Worm (Caenorhabditis elegans): ENCODE results near the gene F21A3.3.

DNA sequence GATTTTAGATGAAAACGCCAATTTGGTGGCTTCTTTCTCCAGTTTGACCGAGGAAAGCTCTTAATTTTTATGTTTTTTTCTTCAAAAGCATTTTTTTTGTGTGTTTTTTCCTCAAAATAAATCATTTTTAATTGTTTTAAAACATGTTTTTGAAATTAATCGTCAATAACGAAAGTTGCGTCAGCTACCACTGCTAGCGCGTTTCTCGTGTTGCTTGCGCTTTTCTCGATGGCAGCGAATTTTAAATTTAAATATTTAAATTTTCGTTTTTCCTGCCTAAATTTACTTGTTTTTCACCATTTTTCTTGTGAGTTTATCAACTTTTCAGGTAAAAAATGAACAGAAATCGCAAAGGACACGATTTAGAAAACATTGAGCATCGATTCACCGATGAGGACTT lies 20.4 kb downstream of the F21A3.3 start, which contains the start of gene prde-1:
- no peak for TF ChIP-seq unc-62 (GFP tag; optimal IDR thresholded peaks at IDR 0.05)
- TF ChIP-seq nhr-76 (tag; optimal IDR thresholded peaks at IDR 0.05) = no peak
- TF ChIP-seq ztf-11 (tag; optimal IDR thresholded peaks at IDR 0.05) = no peak
- TF ChIP-seq mls-2 (tag; optimal IDR thresholded peaks at IDR 0.05) = no peak
- TF ChIP-seq pha-4 (tag; optimal IDR thresholded peaks at IDR 0.05) = no peak
- TF ChIP-seq lin-13 (tag; optimal IDR thresholded peaks at IDR 0.05) = no peak
- TF ChIP-seq snpc-4 (tag; optimal IDR thresholded peaks at IDR 0.05) = no peak
- TF ChIP-seq hlh-1 (tag; optimal IDR thresholded peaks at IDR 0.05) = no peak
- TF ChIP-seq sem-2 (GFP tag; optimal IDR thresholded peaks at IDR 0.05) = no peak
- TF ChIP-seq mep-1 (tag; optimal IDR thresholded peaks at IDR 0.05) = no peak

All from whole organism, mixed stage, embryonic.